Fruit fly (Drosophila melanogaster) whole organism, embryonic: ENCODE data around the gene CG2256.
A peak's percentile ranks its signal among the peaks of the same experiment; 100 is the strongest.

ENCODE experiments used
- Bdp1 ChIP-seq: fragments of 200-800 bp; sonication (Bioruptor generic); optimal IDR thresholded peaks from 3 replicates; lab custom pipeline; 2016; ENCODE audit warnings: missing biosample characterization, missing genetic modification characterization
- Bteb2 ChIP-seq: fragments of 200-800 bp; sonication (Bioruptor generic); optimal IDR thresholded peaks from 2 replicates; lab custom pipeline; 2016; ENCODE audit warnings: missing biosample characterization, missing genetic modification characterization
- CG10274 ChIP-seq: fragments of 200-800 bp; sonication (Bioruptor generic); optimal IDR thresholded peaks from 3 replicates; lab custom pipeline; 2017; ENCODE audit warnings: missing biosample characterization, mild to moderate bottlenecking, missing genetic modification characterization
- CG10321 ChIP-seq: fragments of 200-800 bp; sonication (Bioruptor generic); IDR thresholded peaks from 2 replicates; pipeline ENCODE4 v1.3.6; 2022; ENCODE audit warnings: missing biosample characterization, missing genetic modification characterization
- CG10431 ChIP-seq: fragments of 200-800 bp; sonication (Bioruptor generic); optimal IDR thresholded peaks from 3 replicates; lab custom pipeline; 2018; ENCODE audit warnings: missing biosample characterization, mild to moderate bottlenecking, missing genetic modification characterization
- CG11723 ChIP-seq: fragments of 200-800 bp; sonication (Bioruptor generic); optimal IDR thresholded peaks from 2 replicates; lab custom pipeline; 2017; ENCODE audit warnings: missing biosample characterization, mild to moderate bottlenecking, missing genetic modification characterization
- CG12104 ChIP-seq: fragments of 200-800 bp; sonication (Bioruptor generic); optimal IDR thresholded peaks from 3 replicates; lab custom pipeline; 2016; ENCODE audit warnings: missing biosample characterization, missing genetic modification characterization
- CG13123 ChIP-seq: fragments of 200-800 bp; sonication (Bioruptor generic); optimal IDR thresholded peaks from 2 replicates; lab custom pipeline; 2016; ENCODE audit warnings: missing biosample characterization, missing genetic modification characterization
- CG13894 ChIP-seq: fragments of 200-800 bp; sonication (Bioruptor generic); optimal IDR thresholded peaks from 3 replicates; lab custom pipeline; 2018; ENCODE audit warnings: missing biosample characterization, mild to moderate bottlenecking, missing genetic modification characterization, moderate library complexity
- CG14014 ChIP-seq: fragments of 200-800 bp; sonication (Bioruptor generic); IDR thresholded peaks from 2 replicates; pipeline ENCODE4 v1.3.6; 2022; ENCODE audit warnings: missing biosample characterization, missing genetic modification characterization
- CG1602 ChIP-seq: fragments of 200-800 bp; sonication (Bioruptor generic); optimal IDR thresholded peaks from 3 replicates; lab custom pipeline; 2016; ENCODE audit warnings: missing biosample characterization, missing genetic modification characterization
- CG32532 ChIP-seq: fragments of 200-800 bp; sonication (Bioruptor generic); IDR thresholded peaks from 2 replicates; pipeline ENCODE4 v1.3.6; 2022; ENCODE audit warnings: missing biosample characterization, missing genetic modification characterization
- CG33213 ChIP-seq: fragments of 200-800 bp; sonication (Bioruptor generic); optimal IDR thresholded peaks from 3 replicates; lab custom pipeline; 2016; ENCODE audit warnings: missing biosample characterization, missing genetic modification characterization
- CG4360 ChIP-seq: fragments of 200-800 bp; sonication (Bioruptor generic); IDR thresholded peaks from 2 replicates; pipeline ENCODE4 v1.3.6; 2022; ENCODE audit warnings: missing biosample characterization, missing genetic modification characterization
- CG4707 ChIP-seq: fragments of 200-800 bp; sonication (Bioruptor generic); optimal IDR thresholded peaks from 2 replicates; lab custom pipeline; 2018; ENCODE audit warnings: missing biosample characterization, mild to moderate bottlenecking, missing genetic modification characterization, moderate library complexity
- CG4730 ChIP-seq: fragments of 200-800 bp; sonication (Bioruptor generic); IDR thresholded peaks from 2 replicates; pipeline ENCODE4 v1.3.6; 2022; ENCODE audit warnings: missing biosample characterization, missing genetic modification characterization
- CG6791 ChIP-seq: fragments of 200-800 bp; sonication (Bioruptor generic); IDR thresholded peaks from 3 replicates; pipeline ENCODE4 v1.3.6; 2022; ENCODE audit warnings: missing biosample characterization, missing genetic modification characterization; ENCODE audit not compliant: partially characterized antibody
- CG9876 ChIP-seq: fragments of 200-800 bp; sonication (Bioruptor generic); optimal IDR thresholded peaks from 2 replicates; lab custom pipeline; 2016; ENCODE audit warnings: missing biosample characterization, missing genetic modification characterization
- CHES-1-like ChIP-seq: fragments of 200-800 bp; sonication (Bioruptor generic); optimal IDR thresholded peaks from 2 replicates; lab custom pipeline; 2016; ENCODE audit warnings: missing biosample characterization, missing genetic modification characterization
- CkIIα-i1 ChIP-seq: fragments of 200-800 bp; sonication (Bioruptor generic); IDR thresholded peaks from 2 replicates; pipeline ENCODE4 v1.3.6; 2022; ENCODE audit warnings: missing biosample characterization, missing genetic modification characterization
- Elba2 ChIP-seq: fragments of 200-800 bp; sonication (Bioruptor generic); optimal IDR thresholded peaks from 3 replicates; lab custom pipeline; 2016; ENCODE audit warnings: missing biosample characterization, missing genetic modification characterization
- Gug ChIP-seq: fragments of 200-800 bp; sonication (Bioruptor generic); IDR thresholded peaks from 4 replicates; pipeline ENCODE4 v1.3.6; 2022; ENCODE audit warnings: missing biosample characterization, missing genetic modification characterization
- Hr3 ChIP-seq: fragments of 200-800 bp; sonication (Bioruptor generic); optimal IDR thresholded peaks from 3 replicates; lab custom pipeline; 2016; ENCODE audit warnings: missing biosample characterization, missing genetic modification characterization
- Kr ChIP-seq: fragments of 200-800 bp; sonication (Bioruptor generic); optimal IDR thresholded peaks from 2 replicates; lab custom pipeline; 2017; ENCODE audit warnings: missing biosample characterization, mild to moderate bottlenecking, missing genetic modification characterization
- Lim3 ChIP-seq: fragments of 200-800 bp; sonication (Bioruptor generic); IDR thresholded peaks from 2 replicates; pipeline ENCODE4 v1.3.6; 2022; ENCODE audit warnings: missing biosample characterization, missing genetic modification characterization
- Mes4 ChIP-seq: fragments of 200-800 bp; sonication (Bioruptor generic); optimal IDR thresholded peaks from 2 replicates; lab custom pipeline; 2016; ENCODE audit warnings: missing biosample characterization, missing genetic modification characterization
- Oaz ChIP-seq: fragments of 200-800 bp; sonication (Bioruptor generic); IDR thresholded peaks from 2 replicates; pipeline ENCODE4 v1.3.6; 2022; ENCODE audit warnings: missing biosample characterization, missing genetic modification characterization
- Rx ChIP-seq: fragments of 200-800 bp; sonication (Bioruptor generic); IDR thresholded peaks from 2 replicates; pipeline ENCODE4 v1.3.6; 2022; ENCODE audit warnings: missing biosample characterization, missing genetic modification characterization
- Sox100B ChIP-seq: fragments of 200-800 bp; sonication (Bioruptor generic); optimal IDR thresholded peaks from 3 replicates; lab custom pipeline; 2018; ENCODE audit warnings: missing biosample characterization, mild to moderate bottlenecking, missing genetic modification characterization
- Ssrp ChIP-seq: fragments of 200-800 bp; sonication (Bioruptor generic); optimal IDR thresholded peaks from 2 replicates; lab custom pipeline; 2018; ENCODE audit warnings: missing biosample characterization, mild to moderate bottlenecking, missing genetic modification characterization, moderate library complexity
- az2 ChIP-seq: fragments of 200-800 bp; sonication (Bioruptor generic); optimal IDR thresholded peaks from 3 replicates; lab custom pipeline; 2016; ENCODE audit warnings: missing biosample characterization, missing genetic modification characterization
- btn ChIP-seq: fragments of 200-800 bp; sonication (Bioruptor generic); optimal IDR thresholded peaks from 2 replicates; lab custom pipeline; 2016; ENCODE audit warnings: missing biosample characterization, missing genetic modification characterization
- cad ChIP-seq: fragments of >200 bp; optimal IDR thresholded peaks from 2 replicates; lab custom pipeline; 2017; ENCODE audit warnings: missing biosample characterization, missing genetic modification characterization
- cg ChIP-seq: fragments of 200-800 bp; sonication (Bioruptor generic); optimal IDR thresholded peaks from 3 replicates; lab custom pipeline; 2019; ENCODE audit warnings: missing biosample characterization, mild to moderate bottlenecking, missing genetic modification characterization, moderate library complexity
- danr ChIP-seq: fragments of 200-800 bp; sonication (Bioruptor generic); IDR thresholded peaks from 2 replicates; pipeline ENCODE4 v1.3.6; 2022; ENCODE audit warnings: missing biosample characterization, missing genetic modification characterization
- dmrt11E ChIP-seq: fragments of 200-800 bp; sonication (Bioruptor generic); optimal IDR thresholded peaks from 3 replicates; lab custom pipeline; 2018; ENCODE audit warnings: missing biosample characterization, mild to moderate bottlenecking, missing genetic modification characterization, moderate library complexity
- fd3F ChIP-seq: fragments of 200-800 bp; sonication (Bioruptor generic); optimal IDR thresholded peaks from 2 replicates; lab custom pipeline; 2018; ENCODE audit warnings: missing biosample characterization, mild to moderate bottlenecking, missing genetic modification characterization, moderate library complexity
- fd64A ChIP-seq: fragments of 200-800 bp; sonication (Bioruptor generic); optimal IDR thresholded peaks from 3 replicates; lab custom pipeline; 2018; ENCODE audit warnings: missing biosample characterization, mild to moderate bottlenecking, missing genetic modification characterization
- gce ChIP-seq: fragments of 200-800 bp; sonication (Bioruptor generic); IDR thresholded peaks from 3 replicates; pipeline ENCODE4 v1.3.6; 2022; ENCODE audit warnings: missing biosample characterization, missing genetic modification characterization
- gcm2 ChIP-seq: fragments of 200-800 bp; sonication (Bioruptor generic); optimal IDR thresholded peaks from 2 replicates; lab custom pipeline; 2016; ENCODE audit warnings: missing biosample characterization, missing genetic modification characterization
- gem ChIP-seq: fragments of 200-800 bp; sonication (Bioruptor generic); optimal IDR thresholded peaks from 2 replicates; lab custom pipeline; 2019; ENCODE audit warnings: missing biosample characterization, mild to moderate bottlenecking, missing genetic modification characterization, moderate library complexity
- gsb ChIP-seq: fragments of 200-800 bp; sonication (Bioruptor generic); IDR thresholded peaks from 2 replicates; pipeline ENCODE4 v1.3.6; 2022; ENCODE audit warnings: missing biosample characterization, missing genetic modification characterization
- hbn ChIP-seq: fragments of 200-800 bp; sonication (Bioruptor generic); IDR thresholded peaks from 2 replicates; pipeline ENCODE4 v1.3.6; 2022; ENCODE audit warnings: missing biosample characterization, missing genetic modification characterization; ENCODE audit not compliant: partially characterized antibody
- kay ChIP-seq: fragments of 200-800 bp; sonication (Bioruptor generic); optimal IDR thresholded peaks from 2 replicates; lab custom pipeline; 2016; ENCODE audit warnings: missing biosample characterization, missing genetic modification characterization
- maf-S ChIP-seq: fragments of 200-800 bp; sonication (Bioruptor generic); optimal IDR thresholded peaks from 2 replicates; lab custom pipeline; 2016; ENCODE audit warnings: missing biosample characterization, missing genetic modification characterization
- sc ChIP-seq, 3 experiments: fragments of >200 bp in 2 of 3; fragments of 200-800 bp in 1 of 3; sonication (Bioruptor generic) in 1 of 3; optimal IDR thresholded peaks; 2 replicates in 2 of 3; 3 replicates in 1 of 3; lab custom pipeline; 2017; ENCODE audit warnings: mild to moderate bottlenecking in 1 of 3, missing biosample characterization in 1 of 3, missing genetic modification characterization in 1 of 3, missing genetic modification reagents in 1 of 3
- seq ChIP-seq: fragments of 200-800 bp; sonication (Bioruptor generic); IDR thresholded peaks from 2 replicates; pipeline ENCODE4 v1.3.6; 2022; ENCODE audit warnings: missing biosample characterization, missing genetic modification characterization
- sima ChIP-seq: fragments of 200-800 bp; sonication (Bioruptor generic); optimal IDR thresholded peaks from 2 replicates; lab custom pipeline; 2016; ENCODE audit warnings: missing biosample characterization, missing genetic modification characterization
- so ChIP-seq: fragments of 200-800 bp; sonication (Bioruptor generic); IDR thresholded peaks from 3 replicates; pipeline ENCODE4 v1.3.6; 2022; ENCODE audit warnings: missing biosample characterization, missing genetic modification characterization
- tx ChIP-seq: fragments of 200-800 bp; sonication (Bioruptor generic); optimal IDR thresholded peaks from 2 replicates; lab custom pipeline; 2016; ENCODE audit warnings: missing biosample characterization, missing genetic modification characterization

The CG2256 gene

dm6 chrX:8091017-8091620 is 4.1 kb upstream of the CG2256 start (continued):
- TF ChIP-seq CG1602 (GFP tag; lab: Kevin White, UChicago), result peak; percentile 94
- peak; percentile 99 for TF ChIP-seq CG32532 (GFP tag; lab: Robert Waterston, UW)
- peak; percentile 96 for TF ChIP-seq Gug (GFP tag; lab: Robert Waterston, UW)
- peak; percentile 95 for TF ChIP-seq CG11723
- TF ChIP-seq CG13894, result peak; percentile 93
- peak; percentile 97 for TF ChIP-seq Oaz (GFP tag; lab: Robert Waterston, UW)
- peak; percentile 86 for TF ChIP-seq CG33213 (GFP tag; lab: Kevin White, UChicago)
- TF ChIP-seq danr (GFP tag; lab: Robert Waterston, UW), result peak; percentile 97
- TF ChIP-seq Rx (GFP tag; lab: Robert Waterston, UW), result peak; percentile 97
- peak; percentile 88 for TF ChIP-seq dmrt11E (tag; lab: Kevin White, UChicago)
- peak; percentile 93 for TF ChIP-seq Ssrp (tag; lab: Kevin White, UChicago)
- peak; percentile 98 for TF ChIP-seq gem
- TF ChIP-seq so, result peak; percentile 99
- peak; percentile 96 for TF ChIP-seq CkIIα-i1
- TF ChIP-seq az2 (GFP tag; lab: Kevin White, UChicago), result peak; percentile 95
- TF ChIP-seq cad (GFP tag; lab: Kevin White, UChicago), result no peak
- no peak for TF ChIP-seq Kr (GFP tag; lab: Kevin White, UChicago)
- TF ChIP-seq sc (optimal IDR thresholded peaks at IDR 0.05; lab: Kevin White, UChicago), result no peak
- TF ChIP-seq sc (GFP tag; optimal IDR thresholded peaks at IDR 0.05; lab: Kevin White, UChicago), result peak; percentile 93
- TF ChIP-seq kay (GFP tag; lab: Kevin White, UChicago), result peak; percentile 92
- TF ChIP-seq Sox100B, result peak; percentile 92
- TF ChIP-seq CG12104, result peak; percentile 94
- TF ChIP-seq tx, result peak; percentile 83
- peak; percentile 86 for TF ChIP-seq CG10321 (GFP tag; lab: Robert Waterston, UW)
- TF ChIP-seq hbn, result no peak
- peak; percentile 94 for TF ChIP-seq Lim3
- TF ChIP-seq maf-S (GFP tag; lab: Kevin White, UChicago), result peak; percentile 88
- peak; percentile 98 for TF ChIP-seq CG4707 (GFP tag; lab: Kevin White, UChicago)
- peak; percentile 84 for TF ChIP-seq CG10431 (GFP tag; lab: Kevin White, UChicago)
- TF ChIP-seq CG4730 (GFP tag; lab: Robert Waterston, UW), result peak; percentile 97
- peak; percentile 94 for TF ChIP-seq fd3F (GFP tag; lab: Kevin White, UChicago)
- peak; percentile 73 for TF ChIP-seq CG4360 (GFP tag; lab: Robert Waterston, UW)
- peak; percentile 98 for TF ChIP-seq gce (GFP tag; lab: Robert Waterston, UW)
- TF ChIP-seq sima (GFP tag; lab: Kevin White, UChicago), result peak; percentile 59
- TF ChIP-seq Bdp1 (GFP tag; lab: Kevin White, UChicago), result peak; percentile 79
- TF ChIP-seq Mes4 (GFP tag; lab: Kevin White, UChicago), result peak; percentile 82
- peak; percentile 84 for TF ChIP-seq btn (GFP tag; lab: Kevin White, UChicago)
- TF ChIP-seq CG13123 (GFP tag; lab: Kevin White, UChicago), result peak; percentile 86
- TF ChIP-seq Bteb2 (GFP tag; lab: Kevin White, UChicago), result peak; percentile 92
- TF ChIP-seq Hr3 (GFP tag; lab: Kevin White, UChicago), result peak; percentile 93
- peak; percentile 98 for TF ChIP-seq seq (GFP tag; lab: Robert Waterston, UW)
- TF ChIP-seq CG6791 (GFP tag; lab: Robert Waterston, UW), result no peak
- peak; percentile 84 for TF ChIP-seq CHES-1-like (GFP tag; lab: Kevin White, UChicago)
- peak; percentile 89 for TF ChIP-seq CG10274 (GFP tag; lab: Kevin White, UChicago)
- peak; percentile 95 for TF ChIP-seq gcm2 (GFP tag; lab: Kevin White, UChicago)
- no peak for TF ChIP-seq Elba2
- TF ChIP-seq cg (GFP tag; lab: Kevin White, UChicago), result peak; percentile 89
- TF ChIP-seq fd64A (GFP tag; lab: Kevin White, UChicago), result peak; percentile 90
- peak; percentile 50 for TF ChIP-seq CG9876
- peak; percentile 98 for TF ChIP-seq gsb (GFP tag; lab: Robert Waterston, UW)
- TF ChIP-seq CG14014, result peak; percentile 98
